Fruit fly (Drosophila melanogaster) whole organism, embryonic: ENCODE results near the gene CG32645.

ENCODE experiments used
- Atf-2 ChIP-seq: fragments of 200-800 bp; sonication (Bioruptor generic); optimal IDR thresholded peaks from 2 replicates; lab custom pipeline; 2016; ENCODE audit warnings: missing biosample characterization, missing genetic modification characterization
- Blimp-1 ChIP-seq: fragments of 200-800 bp; sonication (Bioruptor generic); optimal IDR thresholded peaks from 3 replicates; lab custom pipeline; 2018; ENCODE audit warnings: missing biosample characterization, missing genetic modification characterization, mild to moderate bottlenecking, moderate library complexity, missing genetic modification reagents
- CG10462 ChIP-seq: fragments of 200-800 bp; sonication (Bioruptor generic); optimal IDR thresholded peaks from 2 replicates; lab custom pipeline; 2016; ENCODE audit warnings: missing biosample characterization, missing genetic modification characterization
- CG11504 ChIP-seq: fragments of 200-800 bp; sonication (Bioruptor generic); optimal IDR thresholded peaks from 3 replicates; lab custom pipeline; 2019; ENCODE audit warnings: missing biosample characterization, mild to moderate bottlenecking, missing genetic modification characterization, moderate library complexity
- CG12104 ChIP-seq: fragments of 200-800 bp; sonication (Bioruptor generic); optimal IDR thresholded peaks from 3 replicates; lab custom pipeline; 2016; ENCODE audit warnings: missing biosample characterization, missing genetic modification characterization
- CG12155 ChIP-seq: fragments of 200-800 bp; sonication (Bioruptor generic); optimal IDR thresholded peaks from 3 replicates; lab custom pipeline; 2016; ENCODE audit warnings: missing biosample characterization, missing genetic modification characterization
- CG1233 ChIP-seq: fragments of 200-800 bp; sonication (Bioruptor generic); optimal IDR thresholded peaks from 4 replicates; lab custom pipeline; 2018; ENCODE audit warnings: missing biosample characterization, mild to moderate bottlenecking, missing genetic modification characterization
- CG13287 ChIP-seq: fragments of 200-800 bp; sonication (Bioruptor generic); IDR thresholded peaks from 2 replicates; pipeline ENCODE4 v1.3.6; 2022; ENCODE audit warnings: missing biosample characterization, missing genetic modification characterization; ENCODE audit not compliant: partially characterized antibody
- CG1529 ChIP-seq: fragments of 200-800 bp; sonication (Bioruptor generic); optimal IDR thresholded peaks from 3 replicates; lab custom pipeline; 2018; ENCODE audit warnings: missing biosample characterization, missing genetic modification characterization
- CG15601 ChIP-seq: fragments of 200-800 bp; sonication (Bioruptor generic); optimal IDR thresholded peaks from 3 replicates; lab custom pipeline; 2019; ENCODE audit warnings: missing biosample characterization, mild to moderate bottlenecking, missing genetic modification characterization, moderate library complexity
- CG2129 ChIP-seq: fragments of 200-800 bp; sonication (Bioruptor generic); IDR thresholded peaks from 2 replicates; pipeline ENCODE4 v1.3.6; 2022; ENCODE audit warnings: missing biosample characterization, missing genetic modification characterization; ENCODE audit not compliant: partially characterized antibody
- CG2678 ChIP-seq: fragments of 200-800 bp; sonication (Bioruptor generic); optimal IDR thresholded peaks from 3 replicates; lab custom pipeline; 2019; ENCODE audit warnings: missing biosample characterization, mild to moderate bottlenecking, missing genetic modification characterization, moderate library complexity
- CG2712 ChIP-seq: fragments of 200-800 bp; optimal IDR thresholded peaks from 3 replicates; lab custom pipeline; 2019; ENCODE audit warnings: missing biosample characterization, mild to moderate bottlenecking, missing genetic modification characterization, moderate library complexity
- CG2889 ChIP-seq: fragments of 200-800 bp; sonication (Bioruptor generic); IDR thresholded peaks from 3 replicates; pipeline ENCODE4 v1.3.6; 2022; ENCODE audit warnings: missing biosample characterization, missing genetic modification characterization
- CG30403 ChIP-seq: fragments of 200-800 bp; sonication (Bioruptor generic); optimal IDR thresholded peaks from 3 replicates; lab custom pipeline; 2016; ENCODE audit warnings: missing biosample characterization, missing genetic modification characterization
- CG31224 ChIP-seq: fragments of 200-800 bp; sonication (Bioruptor generic); IDR thresholded peaks from 2 replicates; pipeline ENCODE4 v1.3.6; 2022; ENCODE audit warnings: missing biosample characterization, missing genetic modification characterization
- CG32767 ChIP-seq: fragments of 200-800 bp; sonication (Bioruptor generic); IDR thresholded peaks from 2 replicates; pipeline ENCODE4 v1.3.6; 2022; ENCODE audit warnings: missing biosample characterization, missing genetic modification characterization
- CG4404 ChIP-seq: fragments of 200-800 bp; sonication (Bioruptor generic); IDR thresholded peaks from 2 replicates; pipeline ENCODE4 v1.3.6; 2022; ENCODE audit warnings: missing biosample characterization, missing genetic modification characterization
- CG6272 ChIP-seq: fragments of 200-800 bp; sonication (Bioruptor generic); IDR thresholded peaks from 2 replicates; pipeline ENCODE4 v1.3.6; 2022; ENCODE audit warnings: missing biosample characterization, missing genetic modification characterization
- CG8281 ChIP-seq: fragments of 200-800 bp; sonication (Bioruptor generic); optimal IDR thresholded peaks from 2 replicates; lab custom pipeline; 2018; ENCODE audit warnings: missing biosample characterization, mild to moderate bottlenecking, missing genetic modification characterization, moderate library complexity
- CkIIα-i1 ChIP-seq: fragments of 200-800 bp; sonication (Bioruptor generic); IDR thresholded peaks from 2 replicates; pipeline ENCODE4 v1.3.6; 2022; ENCODE audit warnings: missing biosample characterization, missing genetic modification characterization
- Dfd ChIP-seq, 2 experiments: fragments of >200 bp; optimal IDR thresholded peaks; 2 replicates each; lab custom pipeline; 2017; ENCODE audit warnings: missing biosample characterization in 2 of 2, missing genetic modification characterization in 2 of 2
- Dll ChIP-seq: fragments of 200-800 bp; sonication (Bioruptor generic); IDR thresholded peaks from 4 replicates; pipeline ENCODE4 v1.3.6; 2022; ENCODE audit warnings: missing biosample characterization, missing genetic modification characterization; ENCODE audit not compliant: partially characterized antibody
- GATAe ChIP-seq: fragments of 200-800 bp; sonication (Bioruptor generic); conservative IDR thresholded peaks from 2 replicates; pipeline ENCODE4 v1.3.6; 2022; ENCODE audit warnings: missing biosample characterization, missing genetic modification characterization
- HHEX ChIP-seq: fragments of 200-800 bp; sonication (Bioruptor generic); optimal IDR thresholded peaks from 3 replicates; lab custom pipeline; 2017; ENCODE audit warnings: missing biosample characterization, mild to moderate bottlenecking, missing genetic modification characterization, missing genetic modification reagents
- HmgD ChIP-seq: fragments of 200-800 bp; sonication (Bioruptor generic); optimal IDR thresholded peaks from 3 replicates; lab custom pipeline; 2016; ENCODE audit warnings: missing biosample characterization, missing genetic modification characterization
- Lhr ChIP-seq: fragments of 200-800 bp; sonication (Bioruptor generic); optimal IDR thresholded peaks from 3 replicates; lab custom pipeline; 2017; ENCODE audit warnings: mild to moderate bottlenecking, missing biosample characterization, missing genetic modification reagents, missing genetic modification characterization
- NFAT ChIP-seq: fragments of 200-800 bp; sonication (Bioruptor generic); IDR thresholded peaks from 2 replicates; pipeline ENCODE4 v1.3.6; 2022; ENCODE audit warnings: missing biosample characterization, missing genetic modification characterization
- Ravus ChIP-seq: fragments of 200-800 bp; sonication (Bioruptor generic); IDR thresholded peaks from 2 replicates; pipeline ENCODE4 v1.3.6; 2022; ENCODE audit warnings: missing biosample characterization, missing genetic modification characterization
- Sox100B ChIP-seq: fragments of 200-800 bp; sonication (Bioruptor generic); optimal IDR thresholded peaks from 3 replicates; lab custom pipeline; 2018; ENCODE audit warnings: missing biosample characterization, mild to moderate bottlenecking, missing genetic modification characterization
- Stat92E ChIP-seq, 3 experiments: fragments of >200 bp in 2 of 3; fragments of 200-800 bp in 1 of 3; sonication (Bioruptor generic) in 1 of 3; optimal IDR thresholded peaks; 2 replicates each; lab custom pipeline; 2017 to 2019; ENCODE audit warnings: missing biosample characterization in 3 of 3, missing genetic modification characterization in 3 of 3, mild to moderate bottlenecking in 1 of 3, moderate library complexity in 1 of 3
- al ChIP-seq: fragments of 200-800 bp; sonication (Bioruptor generic); IDR thresholded peaks from 2 replicates; pipeline ENCODE4 v1.3.6; 2022; ENCODE audit warnings: missing biosample characterization, missing genetic modification characterization
- ap ChIP-seq: fragments of 200-800 bp; sonication (Bioruptor generic); IDR thresholded peaks from 2 replicates; pipeline ENCODE4 v1.3.6; 2022; ENCODE audit warnings: missing biosample characterization, missing genetic modification characterization
- br ChIP-seq: fragments of >200 bp; optimal IDR thresholded peaks from 2 replicates; lab custom pipeline; 2017
- bsh ChIP-seq, 2 experiments: fragments of 200-800 bp; sonication (Bioruptor generic); optimal IDR thresholded peaks; 2 replicates each; lab custom pipeline; 2017 to 2018; ENCODE audit warnings: mild to moderate bottlenecking in 2 of 2, missing biosample characterization in 2 of 2, missing genetic modification characterization in 2 of 2, moderate library complexity in 1 of 2
- fd64A ChIP-seq: fragments of 200-800 bp; sonication (Bioruptor generic); optimal IDR thresholded peaks from 3 replicates; lab custom pipeline; 2018; ENCODE audit warnings: missing biosample characterization, mild to moderate bottlenecking, missing genetic modification characterization
- fu2 ChIP-seq: fragments of 200-800 bp; sonication (Bioruptor generic); optimal IDR thresholded peaks from 2 replicates; lab custom pipeline; 2016; ENCODE audit warnings: missing biosample characterization, missing genetic modification characterization
- gce ChIP-seq: fragments of 200-800 bp; sonication (Bioruptor generic); IDR thresholded peaks from 3 replicates; pipeline ENCODE4 v1.3.6; 2022; ENCODE audit warnings: missing biosample characterization, missing genetic modification characterization
- gt ChIP-seq: fragments of 200-800 bp; sonication (Bioruptor generic); IDR thresholded peaks from 2 replicates; pipeline ENCODE4 v1.3.6; 2022; ENCODE audit warnings: missing biosample characterization, missing genetic modification characterization
- hth ChIP-seq: fragments of >200 bp; optimal IDR thresholded peaks from 2 replicates; lab custom pipeline; 2017; ENCODE audit warnings: inconsistent platforms
- knrl ChIP-seq: fragments of 200-800 bp; sonication (Bioruptor generic); IDR thresholded peaks from 3 replicates; pipeline ENCODE4 v1.3.6; 2022; ENCODE audit warnings: missing biosample characterization, missing genetic modification characterization; ENCODE audit not compliant: partially characterized antibody
- lbe ChIP-seq: fragments of 200-800 bp; sonication (Bioruptor generic); optimal IDR thresholded peaks from 2 replicates; lab custom pipeline; 2016; ENCODE audit warnings: missing biosample characterization, mild to moderate bottlenecking, missing genetic modification characterization
- lov ChIP-seq, 2 experiments: fragments of 200-800 bp in 1 of 2; fragments of >200 bp in 1 of 2; sonication (Bioruptor generic) in 1 of 2; IDR thresholded peaks in 1 of 2; optimal IDR thresholded peaks in 1 of 2; 2 replicates in 1 of 2; 3 replicates in 1 of 2; pipeline versions ENCODE4 v1.3.6 to Lab custom; 2017 to 2022; ENCODE audit warnings: missing biosample characterization in 1 of 2, missing genetic modification characterization in 1 of 2
- onecut ChIP-seq: fragments of 200-800 bp; sonication (Bioruptor generic); IDR thresholded peaks from 2 replicates; pipeline ENCODE4 v1.3.6; 2022; ENCODE audit warnings: missing biosample characterization, missing genetic modification characterization
- peb ChIP-seq: fragments of 200-800 bp; sonication (Bioruptor generic); IDR thresholded peaks from 2 replicates; pipeline ENCODE4 v1.3.6; 2022; ENCODE audit warnings: missing biosample characterization, missing genetic modification characterization
- seq ChIP-seq: fragments of 200-800 bp; sonication (Bioruptor generic); IDR thresholded peaks from 2 replicates; pipeline ENCODE4 v1.3.6; 2022; ENCODE audit warnings: missing biosample characterization, missing genetic modification characterization
- sisA ChIP-seq: fragments of 200-800 bp; sonication (Bioruptor generic); IDR thresholded peaks from 2 replicates; pipeline ENCODE4 v1.3.6; 2022; ENCODE audit warnings: missing biosample characterization, missing genetic modification characterization
- toy ChIP-seq: fragments of 200-800 bp; sonication (Bioruptor generic); IDR thresholded peaks from 2 replicates; pipeline ENCODE4 v1.3.6; 2022; ENCODE audit warnings: missing biosample characterization, missing genetic modification characterization
- vfl ChIP-seq: fragments of 200-800 bp; sonication (Bioruptor generic); optimal IDR thresholded peaks from 2 replicates; lab custom pipeline; 2016; ENCODE audit warnings: missing biosample characterization, missing genetic modification characterization
- zen ChIP-seq: fragments of 200-800 bp; sonication (Bioruptor generic); optimal IDR thresholded peaks from 3 replicates; lab custom pipeline; 2018; ENCODE audit warnings: missing biosample characterization, mild to moderate bottlenecking, missing genetic modification characterization, moderate library complexity
- zfh1 ChIP-seq: fragments of 200-800 bp; sonication (Bioruptor generic); IDR thresholded peaks from 3 replicates; pipeline ENCODE4 v1.3.6; 2022; ENCODE audit warnings: missing biosample characterization, missing genetic modification characterization

The CG32645 gene

DNA sequence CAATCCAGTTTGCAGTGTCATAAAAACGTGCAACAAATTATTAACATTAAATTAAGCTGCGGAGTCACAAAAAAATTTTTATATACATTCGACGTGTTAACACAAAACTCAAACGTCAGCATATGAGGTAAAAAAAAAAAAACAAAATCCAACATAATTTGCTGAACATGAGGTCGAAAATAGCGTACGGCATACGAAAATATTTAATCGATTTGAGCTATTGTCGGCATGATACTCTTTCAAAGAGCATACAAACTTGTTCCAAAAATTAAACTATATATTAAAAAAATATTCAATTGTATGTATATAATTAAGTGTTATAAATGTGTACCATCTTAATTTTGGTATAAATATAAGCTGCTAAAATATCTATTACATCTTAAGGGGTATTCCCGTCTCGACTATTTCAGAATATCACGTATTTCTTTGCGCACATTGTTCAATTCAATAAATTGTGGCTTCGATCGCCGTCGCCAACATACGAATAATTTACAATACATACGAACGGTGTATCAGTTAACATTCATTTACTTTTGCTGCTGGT lies 29.3 kb upstream of the CG32645 start (continued):
- TF ChIP-seq CkIIα-i1 (GFP tag; lab: Robert Waterston, UW) (no peak), CG4404 (GFP tag; lab: Robert Waterston, UW) (no peak), CG1233 (no peak), CG32767 (GFP tag; lab: Robert Waterston, UW) (no peak), NFAT (GFP tag; lab: Robert Waterston, UW) (no peak), GATAe (no peak), CG6272 (GFP tag; lab: Robert Waterston, UW) (no peak), zfh1 (GFP tag; lab: Robert Waterston, UW) (peak; percentile 42; the same call in 1 of the 3 replicates), Stat92E (GFP tag; optimal IDR thresholded peaks at IDR 0.05; lab: Kevin White, UChicago) (no peak), al (GFP tag; lab: Robert Waterston, UW) (peak; percentile 43; the same call in 1 of the 2 replicates), Dll (GFP tag; lab: Robert Waterston, UW) (no peak), CG11504 (tag; lab: Kevin White, UChicago) (peak; percentile 76), seq (GFP tag; lab: Robert Waterston, UW) (no peak), CG12104 (GFP tag; lab: Kevin White, UChicago) (no peak), onecut (GFP tag; lab: Robert Waterston, UW) (no peak), Sox100B (GFP tag; lab: Kevin White, UChicago) (peak; percentile 25), CG2889 (GFP tag; lab: Robert Waterston, UW) (no peak), knrl (GFP tag; lab: Robert Waterston, UW) (no peak), CG2678 (tag; lab: Kevin White, UChicago) (peak; percentile 75), gt (GFP tag; lab: Robert Waterston, UW) (no peak), CG8281 (tag; lab: Kevin White, UChicago) (no peak), CG2712 (tag; lab: Kevin White, UChicago) (peak; percentile 53), Ravus (no peak; the same call in 1 of the 2 replicates), lbe (GFP tag; lab: Kevin White, UChicago) (no peak), Atf-2 (GFP tag; lab: Kevin White, UChicago) (no peak), HmgD (GFP tag; lab: Kevin White, UChicago) (no peak), CG15601 (tag; lab: Kevin White, UChicago) (no peak), hth (lab: Kevin White, UChicago) (no peak), CG13287 (GFP tag; lab: Robert Waterston, UW) (no peak), sisA (GFP tag; lab: Robert Waterston, UW) (peak; percentile 47; the same call in 1 of the 2 replicates), HHEX (peak; percentile 37), fu2 (GFP tag; lab: Kevin White, UChicago) (no peak), Blimp-1 (peak; percentile 44), CG2129 (GFP tag; lab: Robert Waterston, UW) (no peak), CG1529 (no peak), CG10462 (GFP tag; lab: Kevin White, UChicago) (no peak), vfl (no peak), br (lab: Kevin White, UChicago) (no peak), CG30403 (peak; percentile 35), CG12155 (peak; percentile 8), toy (GFP tag; lab: Robert Waterston, UW) (no peak), gce (GFP tag; lab: Robert Waterston, UW) (no peak), peb (GFP tag; lab: Robert Waterston, UW) (no peak), zen (tag; lab: Kevin White, UChicago) (no peak), Dfd (GFP tag; optimal IDR thresholded peaks at IDR 0.05; lab: Kevin White, UChicago) (no peak), Lhr (GFP tag; lab: Kevin White, UChicago) (no peak), bsh (GFP tag; optimal IDR thresholded peaks at IDR 0.05; lab: Kevin White, UChicago) (peak in 1 of 2 experiments; percentile 48), lov (optimal IDR thresholded peaks at IDR 0.05; lab: Kevin White, UChicago) (no peak), lov (GFP tag; IDR thresholded peaks at IDR 0.05; lab: Robert Waterston, UW) (no peak), fd64A (GFP tag; lab: Kevin White, UChicago) (no peak), ap (GFP tag; lab: Robert Waterston, UW) (peak; percentile 47; the same call in 1 of the 2 replicates), CG31224 (no peak)
